Fruit fly (Drosophila melanogaster): ENCODE data around the gene CG42831.
A peak's percentile ranks its signal among the peaks of the same experiment; 100 is the strongest.

Gene CG42831

DNA sequence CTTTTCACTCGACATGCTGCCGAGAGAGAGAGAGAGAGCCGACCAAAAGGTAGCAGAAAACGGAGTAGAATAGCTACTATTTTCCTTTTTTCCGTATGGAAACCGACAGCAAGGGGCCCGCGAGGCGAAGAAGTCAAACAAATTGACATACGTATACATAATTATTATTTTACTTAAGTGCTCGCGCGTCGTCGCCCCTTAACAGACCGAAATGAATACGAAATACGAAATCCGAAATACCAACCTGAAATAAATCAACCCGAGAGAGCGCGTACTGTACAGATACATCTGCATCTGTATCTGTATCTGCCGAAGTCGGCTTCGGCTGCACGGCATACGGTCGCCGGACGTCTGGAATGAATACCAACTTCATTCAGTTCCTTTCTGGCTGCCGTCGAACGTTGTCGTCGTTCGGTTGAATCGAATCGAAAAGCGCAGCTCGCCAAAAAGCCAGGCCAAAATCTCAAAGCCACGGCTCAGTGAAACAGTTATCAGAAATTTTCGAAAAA is 43.0 kb downstream of the CG42831 start (continued):
- peak; percentile 18 for TF ChIP-seq Lpt (GFP tag; optimal IDR thresholded peaks at IDR 0.05)
- TF ChIP-seq CG6808 (GFP tag; optimal IDR thresholded peaks at IDR 0.05): peak; percentile 39
- no peak for TF ChIP-seq cyc (GFP tag; optimal IDR thresholded peaks at IDR 0.05)
- TF ChIP-seq svp (GFP tag): no peak
- TF ChIP-seq net (GFP tag; optimal IDR thresholded peaks at IDR 0.05): no peak
- TF ChIP-seq CG6276 (GFP tag; optimal IDR thresholded peaks at IDR 0.05): peak; percentile 18
- no peak for TF ChIP-seq OdsH (GFP tag; optimal IDR thresholded peaks at IDR 0.05)
- no peak for TF ChIP-seq spab (GFP tag; optimal IDR thresholded peaks at IDR 0.05)

DNA sequence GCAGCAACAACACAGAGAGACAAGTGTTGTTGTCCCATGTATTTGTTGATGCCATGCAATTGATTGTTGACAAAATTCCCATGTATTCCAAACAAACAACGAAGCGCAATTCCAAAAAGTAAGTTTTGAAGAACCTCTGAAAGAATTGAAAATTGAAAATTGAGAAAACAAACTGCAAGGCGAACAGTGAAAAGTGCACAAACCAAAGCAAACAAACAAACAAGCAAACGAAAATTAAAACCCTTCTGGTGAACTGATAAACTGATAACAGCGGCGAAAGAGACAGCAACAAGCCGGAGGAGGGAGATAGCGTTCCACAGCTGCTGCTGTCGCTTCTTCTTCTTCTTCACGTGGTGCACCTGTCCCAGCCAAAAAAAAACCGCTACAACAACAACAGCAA is 44.0 kb downstream of the CG42831 start:
- no peak for TF ChIP-seq Smox (GFP tag; optimal IDR thresholded peaks at IDR 0.05)
- TF ChIP-seq Sox102F (GFP tag; optimal IDR thresholded peaks at IDR 0.05): no peak
- TF ChIP-seq CG34406 (GFP tag; optimal IDR thresholded peaks at IDR 0.05): peak; percentile 5
- TF ChIP-seq CG4318 (GFP tag; optimal IDR thresholded peaks at IDR 0.05): no peak
- TF ChIP-seq CG10669 (GFP tag; optimal IDR thresholded peaks at IDR 0.05): no peak
- no peak for TF ChIP-seq acj6 (GFP tag; optimal IDR thresholded peaks at IDR 0.05)
- peak; percentile 86 for TF ChIP-seq fkh (GFP tag; optimal IDR thresholded peaks at IDR 0.05)
- TF ChIP-seq CG6276 (GFP tag; optimal IDR thresholded peaks at IDR 0.05): no peak
- TF ChIP-seq Ets21C (GFP tag; optimal IDR thresholded peaks at IDR 0.05): no peak
- no peak for TF ChIP-seq CG6854 (GFP tag; optimal IDR thresholded peaks at IDR 0.05)
- TF ChIP-seq esn (GFP tag; optimal IDR thresholded peaks at IDR 0.05): peak; percentile 8
- TF ChIP-seq CG8319 (GFP tag; optimal IDR thresholded peaks at IDR 0.05): no peak
- TF ChIP-seq Sox15 (GFP tag; optimal IDR thresholded peaks at IDR 0.05): no peak
- no peak for TF ChIP-seq CG11294 (GFP tag; IDR thresholded peaks at IDR 0.05)
- no peak for TF ChIP-seq lz (GFP tag; optimal IDR thresholded peaks at IDR 0.05)
- no peak for TF ChIP-seq net (GFP tag; optimal IDR thresholded peaks at IDR 0.05)
- no peak for TF ChIP-seq CG3919 (GFP tag; optimal IDR thresholded peaks at IDR 0.05)
- TF ChIP-seq Gug (GFP tag; IDR thresholded peaks at IDR 0.05): no peak
- peak; percentile 9 for TF ChIP-seq vri (GFP tag; optimal IDR thresholded peaks at IDR 0.05)
- no peak for TF ChIP-seq CG1621 (tag; optimal IDR thresholded peaks at IDR 0.05)
- 0 out of 3 replicates have a peak, but pooled peaks have one; percentile 12 for TF ChIP-seq CG6163 (GFP tag; IDR thresholded peaks at IDR 0.05)
- no peak for TF ChIP-seq fd59A (GFP tag; optimal IDR thresholded peaks at IDR 0.05)
- no peak for TF ChIP-seq CG32006 (GFP tag; optimal IDR thresholded peaks at IDR 0.05)

DNA sequence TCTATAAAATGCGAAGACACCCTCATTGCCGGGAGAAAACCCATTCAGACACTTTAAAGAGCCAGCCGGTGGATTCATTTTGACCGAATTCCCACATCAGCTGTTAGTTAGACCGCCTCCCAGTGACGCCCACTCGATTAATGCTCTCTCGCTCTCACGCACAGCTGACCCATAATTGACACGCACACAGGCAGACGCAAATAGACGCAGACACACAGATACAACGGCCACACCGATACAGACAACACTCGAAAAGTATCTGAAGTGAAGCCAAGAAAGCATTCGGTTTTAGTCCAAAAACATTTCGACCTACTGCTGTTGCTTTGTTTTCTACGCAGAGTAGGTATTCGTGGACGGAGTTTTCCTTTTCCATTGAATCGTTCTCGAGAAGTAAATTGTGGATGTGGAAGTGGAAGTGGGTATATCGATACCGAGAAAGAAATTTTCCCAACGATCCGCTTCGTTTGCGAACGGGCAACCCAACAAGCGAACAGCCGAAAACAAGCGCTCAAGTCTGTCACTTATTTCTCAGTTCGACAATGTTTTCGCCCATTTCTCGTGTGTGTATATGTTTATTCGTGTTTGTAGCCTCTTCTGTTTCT is 45.5 kb downstream of the CG42831 start:
- TF ChIP-seq fkh (GFP tag; optimal IDR thresholded peaks at IDR 0.05) (peak; percentile 52), Eip78C (GFP tag) (peak; percentile 23), achi (GFP tag; optimal IDR thresholded peaks at IDR 0.05) (no peak), CG15336 (GFP tag; IDR thresholded peaks at IDR 0.05) (no peak), CG34406 (GFP tag; optimal IDR thresholded peaks at IDR 0.05) (no peak), lz (GFP tag; optimal IDR thresholded peaks at IDR 0.05) (no peak)

DNA sequence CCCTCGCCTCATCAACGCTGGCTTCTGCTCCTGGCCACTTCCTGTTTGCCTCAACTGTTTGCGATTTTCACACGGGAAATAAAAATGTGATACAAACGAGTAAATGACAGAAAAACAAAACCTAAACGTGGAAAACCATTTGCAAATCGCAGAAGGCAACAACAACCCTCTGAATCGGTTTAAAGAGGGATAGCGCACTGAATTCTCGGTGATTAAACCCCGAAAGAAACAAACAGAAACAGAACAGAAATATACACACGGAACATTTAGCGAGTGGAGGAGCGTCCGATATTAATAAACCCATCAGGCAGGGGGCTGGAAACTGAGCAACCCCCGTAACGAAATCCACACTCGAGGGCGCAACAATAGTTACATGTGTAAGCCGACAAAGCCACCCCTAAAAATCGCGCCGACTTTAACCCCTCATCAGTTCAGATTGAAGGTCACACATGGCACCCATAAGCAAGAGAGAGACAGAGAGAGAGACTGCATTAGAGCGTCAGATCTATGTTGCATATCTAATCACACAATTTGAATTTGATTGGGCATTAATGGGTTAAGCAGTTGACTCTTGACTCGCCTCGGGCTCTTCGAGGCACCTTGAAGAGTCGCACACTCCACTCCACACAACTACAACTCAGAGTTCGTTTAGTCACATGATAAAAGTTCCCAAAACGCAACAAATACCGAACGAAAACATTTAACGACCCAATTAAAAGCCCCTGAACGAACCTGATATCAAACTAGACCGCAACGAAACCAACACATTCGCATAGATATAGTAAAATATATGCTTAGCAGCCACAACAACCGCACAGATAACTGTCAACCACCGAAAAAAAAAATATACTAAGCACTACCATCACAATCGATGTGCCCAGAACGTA is 47.3 kb downstream of the CG42831 start:
- TF ChIP-seq Lpt (GFP tag; optimal IDR thresholded peaks at IDR 0.05): no peak

Data from whole organism, prepupa.